Worm (Caenorhabditis elegans): Measurements from ENCODE around the gene ZC504.1.
A peak's percentile ranks its signal among the peaks of the same experiment; 100 is the strongest.

ZC504.1 gene

ce11 chrX:10391174-10391573 lies 15.8 kb upstream of the ZC504.1 start:
- TF ChIP-seq let-607 (tag; optimal IDR thresholded peaks at IDR 0.05) (no peak), B0019.2 (GFP tag; conservative IDR thresholded peaks at IDR 0.05) (no peak), bed-1 (GFP tag; IDR thresholded peaks at IDR 0.05) (no peak), lir-1 (GFP tag; conservative IDR thresholded peaks at IDR 0.05) (no peak), hmg-20 (GFP tag; IDR thresholded peaks at IDR 0.05) (no peak), pha-4 (tag; optimal IDR thresholded peaks at IDR 0.05) (no peak), ets-4 (GFP tag; optimal IDR thresholded peaks at IDR 0.05) (no peak), mcd-1 (GFP tag; IDR thresholded peaks at IDR 0.05) (peak; percentile 91), dox-1 (GFP tag; IDR thresholded peaks at IDR 0.05) (no peak), nhr-120 (GFP tag; IDR thresholded peaks at IDR 0.05) (no peak), hsf-1 (GFP tag; IDR thresholded peaks at IDR 0.05) (no peak), T26A5.8 (tag; optimal IDR thresholded peaks at IDR 0.05) (no peak), athp-1 (tag; optimal IDR thresholded peaks at IDR 0.05) (no peak), F49E8.2 (tag; optimal IDR thresholded peaks at IDR 0.05; ENCODE audit: insufficient read depth) (no peak), Y53F4B.3 (GFP tag; IDR thresholded peaks at IDR 0.05) (no peak), cebp-1 (GFP tag; IDR thresholded peaks at IDR 0.05) (no peak), cebp-1 (tag; optimal IDR thresholded peaks at IDR 0.05) (peak; percentile 51), hlh-12 (tag; optimal IDR thresholded peaks at IDR 0.05) (no peak), rec-8 (tag; optimal IDR thresholded peaks at IDR 0.05) (no peak), madf-6 (GFP tag; IDR thresholded peaks at IDR 0.05) (no peak), nfya-2 (GFP tag; IDR thresholded peaks at IDR 0.05) (no peak), ztf-26 (tag; optimal IDR thresholded peaks at IDR 0.05) (peak; percentile 33), B0035.1 (tag; optimal IDR thresholded peaks at IDR 0.05) (no peak), lin-40 (tag; optimal IDR thresholded peaks at IDR 0.05) (peak; percentile 48), egl-18 (GFP tag; IDR thresholded peaks at IDR 0.05) (no peak), F55B11.4 (tag; optimal IDR thresholded peaks at IDR 0.05; ENCODE audit: borderline replicate concordance, insufficient read depth) (no peak), snpc-4 (GFP tag; optimal IDR thresholded peaks at IDR 0.05) (no peak), snpc-4 (tag; optimal IDR thresholded peaks at IDR 0.05) (peak in 1 of 4 experiments; percentile 7), lin-54 (GFP tag; optimal IDR thresholded peaks at IDR 0.05) (no peak), sptf-2 (GFP tag; optimal IDR thresholded peaks at IDR 0.05) (no peak), nhr-27 (tag; optimal IDR thresholded peaks at IDR 0.05) (no peak), nhr-80 (tag; optimal IDR thresholded peaks at IDR 0.05) (peak; percentile 28), aptf-2 (GFP tag; conservative IDR thresholded peaks at IDR 0.05) (no peak), ceh-100 (GFP tag; IDR thresholded peaks at IDR 0.05) (no peak)

ce11 chrX:10392792-10393191 lies 14.2 kb upstream of the ZC504.1 start:
- TF ChIP-seq chd-7 (tag; optimal IDR thresholded peaks at IDR 0.05), result no peak
- TF ChIP-seq ceh-58 (GFP tag; IDR thresholded peaks at IDR 0.05), result no peak
- TF ChIP-seq T07F8.4 (tag; optimal IDR thresholded peaks at IDR 0.05), result no peak
- no peak for TF ChIP-seq let-526 (GFP tag; IDR thresholded peaks at IDR 0.05)
- no peak for TF ChIP-seq B0336.3 (GFP tag; IDR thresholded peaks at IDR 0.05)
- TF ChIP-seq tbx-9 (tag; optimal IDR thresholded peaks at IDR 0.05; ENCODE audit: borderline replicate concordance), result no peak
- TF ChIP-seq egl-18 (GFP tag; IDR thresholded peaks at IDR 0.05), result no peak
- no peak for TF ChIP-seq sea-2 (GFP tag; IDR thresholded peaks at IDR 0.05)
- TF ChIP-seq lin-40 (tag; optimal IDR thresholded peaks at IDR 0.05), result no peak
- no peak for TF ChIP-seq mxl-1 (tag; optimal IDR thresholded peaks at IDR 0.05)
- no peak for TF ChIP-seq sdz-38 (tag; optimal IDR thresholded peaks at IDR 0.05)
- TF ChIP-seq C17E4.6 (GFP tag; IDR thresholded peaks at IDR 0.05), result no peak
- no peak for TF ChIP-seq unc-62 (GFP tag; optimal IDR thresholded peaks at IDR 0.05)
- TF ChIP-seq ama-1 (optimal IDR thresholded peaks at IDR 0.05), result no peak
- TF ChIP-seq ama-1 (GFP tag; optimal IDR thresholded peaks at IDR 0.05), result no peak
- TF ChIP-seq F39B2.1 (GFP tag; IDR thresholded peaks at IDR 0.05), result no peak
- no peak for TF ChIP-seq rpc-1 (optimal IDR thresholded peaks at IDR 0.05)
- no peak for TF ChIP-seq rpc-1 (tag; optimal IDR thresholded peaks at IDR 0.05)
- TF ChIP-seq nhr-179 (tag; optimal IDR thresholded peaks at IDR 0.05), result no peak
- no peak for TF ChIP-seq ztf-6 (GFP tag; IDR thresholded peaks at IDR 0.05)
- no peak for TF ChIP-seq ztf-3 (GFP tag; optimal IDR thresholded peaks at IDR 0.05)

All from whole organism, young adult.